ENCODE assay signal across 1 fruit fly cellular context in the genomic region with DNA sequence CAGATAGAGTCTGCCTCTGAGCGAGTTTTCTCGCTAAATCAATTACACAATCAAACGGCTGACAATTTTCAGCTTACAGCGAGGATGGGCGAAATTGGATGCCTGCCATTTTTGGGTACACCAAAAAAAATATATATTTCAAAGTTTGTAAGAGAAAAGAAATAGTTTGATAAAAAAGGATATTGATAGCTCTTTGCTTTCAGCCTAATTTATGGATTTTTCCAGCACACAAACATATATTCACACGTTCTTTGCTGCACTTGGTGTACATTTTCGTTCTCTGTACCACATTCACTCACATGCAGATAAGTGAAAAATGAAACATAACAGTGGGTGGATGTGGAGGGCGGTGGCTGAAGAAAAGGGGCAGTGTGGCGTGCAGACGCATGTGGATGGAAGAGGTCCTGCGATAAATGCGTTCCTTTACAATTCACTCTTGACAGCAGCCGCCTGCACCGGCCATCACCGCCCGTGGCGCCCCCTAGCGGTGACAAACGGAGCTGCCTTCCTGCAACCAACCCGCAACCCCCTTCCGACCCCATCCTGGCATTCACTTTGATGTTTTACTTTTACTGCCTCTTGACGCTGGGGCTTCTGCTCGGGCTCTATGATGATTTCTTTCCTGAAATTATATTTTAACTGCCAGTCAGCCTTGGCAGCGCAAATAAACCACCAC.
TF ChIP-seq lines count a peak whose summit lies in the region.

No protein-coding gene starts in this region.

TF ChIP-seq in whole organism, embryonic, 481 proteins besides CTCF, POLR2A, EP300 and RAD21 (continued from another document):
- no peak for TF ChIP-seq wdn (GFP tag; IDR thresholded peaks at IDR 0.05; lab: Robert Waterston, UW)
- TF ChIP-seq Med (GFP tag; lab: Kevin White, UChicago), result peak; percentile 26
- no peak for TF ChIP-seq Hr39 (optimal IDR thresholded peaks at IDR 0.05; lab: Kevin White, UChicago)
- TF ChIP-seq GATAe (GFP tag; conservative IDR thresholded peaks at IDR 0.05; lab: Robert Waterston, UW), result no peak
- TF ChIP-seq Fer3 (tag; optimal IDR thresholded peaks at IDR 0.05; lab: Kevin White, UChicago), result no peak
- no peak for TF ChIP-seq pan (optimal IDR thresholded peaks at IDR 0.05; lab: Kevin White, UChicago)
- TF ChIP-seq pan (GFP tag; optimal IDR thresholded peaks at IDR 0.05 in 1 of 2, IDR thresholded peaks at IDR 0.05 in 1 of 2), result peak in 1 of 2 experiments; percentile 19
- TF ChIP-seq MTF-1 (GFP tag; optimal IDR thresholded peaks at IDR 0.05; lab: Kevin White, UChicago; ENCODE audit: borderline replicate concordance), result no peak
- no peak for TF ChIP-seq inv (GFP tag; IDR thresholded peaks at IDR 0.05; lab: Robert Waterston, UW; ENCODE audit: partially characterized antibody)
- peak; percentile 45; the same call in 2 of the 3 replicates for TF ChIP-seq row (GFP tag; IDR thresholded peaks at IDR 0.05; lab: Robert Waterston, UW)
- no peak for TF ChIP-seq zen (tag; optimal IDR thresholded peaks at IDR 0.05; lab: Kevin White, UChicago)
- TF ChIP-seq tup (GFP tag; optimal IDR thresholded peaks at IDR 0.05; lab: Kevin White, UChicago), result no peak
- no peak for TF ChIP-seq scrt (GFP tag; optimal IDR thresholded peaks at IDR 0.05; lab: Kevin White, UChicago)
- 0 out of 3 replicates have a peak, but pooled peaks have one; percentile 14 for TF ChIP-seq Optix (GFP tag; IDR thresholded peaks at IDR 0.05; lab: Robert Waterston, UW)
- TF ChIP-seq CG3995 (GFP tag; optimal IDR thresholded peaks at IDR 0.05; lab: Kevin White, UChicago), result no peak
- TF ChIP-seq CG1647 (GFP tag; optimal IDR thresholded peaks at IDR 0.05; lab: Kevin White, UChicago), result no peak
- TF ChIP-seq zfh1 (GFP tag; IDR thresholded peaks at IDR 0.05; lab: Robert Waterston, UW), result peak; percentile 55; the same call in 1 of the 3 replicates
- TF ChIP-seq CG7987 (GFP tag; optimal IDR thresholded peaks at IDR 0.05; lab: Kevin White, UChicago), result no peak
- TF ChIP-seq Dfd (GFP tag; optimal IDR thresholded peaks at IDR 0.05; lab: Kevin White, UChicago), result no peak
- TF ChIP-seq ind (GFP tag; optimal IDR thresholded peaks at IDR 0.05; lab: Kevin White, UChicago), result no peak
- TF ChIP-seq Ets65A (GFP tag; lab: Kevin White, UChicago), result peak; percentile 51
- no peak for TF ChIP-seq CG7271 (tag; optimal IDR thresholded peaks at IDR 0.05; lab: Kevin White, UChicago)
- TF ChIP-seq CG15479 (GFP tag; optimal IDR thresholded peaks at IDR 0.05; lab: Kevin White, UChicago), result no peak
- no peak for TF ChIP-seq CG7839 (tag; optimal IDR thresholded peaks at IDR 0.05; lab: Kevin White, UChicago)
- no peak for TF ChIP-seq CG17328 (GFP tag; IDR thresholded peaks at IDR 0.05; lab: Robert Waterston, UW)
- no peak for TF ChIP-seq CG15073 (GFP tag; optimal IDR thresholded peaks at IDR 0.05; lab: Kevin White, UChicago)
- TF ChIP-seq CG8478 (optimal IDR thresholded peaks at IDR 0.05; lab: Kevin White, UChicago), result no peak
- peak; percentile 46; the same call in 1 of the 2 replicates for TF ChIP-seq Xrp1 (GFP tag; IDR thresholded peaks at IDR 0.05; lab: Robert Waterston, UW)
- TF ChIP-seq CG14014 (GFP tag; IDR thresholded peaks at IDR 0.05; lab: Robert Waterston, UW), result 0 out of 2 replicates have a peak, but pooled peaks have one; percentile 6
- peak; percentile 29; the same call in 1 of the 2 replicates for TF ChIP-seq CG6689 (GFP tag; IDR thresholded peaks at IDR 0.05; lab: Robert Waterston, UW)
- TF ChIP-seq prd (optimal IDR thresholded peaks at IDR 0.05; lab: Kevin White, UChicago), result no peak
- peak; percentile 34; the same call in 1 of the 3 replicates for TF ChIP-seq prd (GFP tag; IDR thresholded peaks at IDR 0.05; lab: Robert Waterston, UW)
- TF ChIP-seq CG31441 (GFP tag; IDR thresholded peaks at IDR 0.05; lab: Robert Waterston, UW), result 0 out of 2 replicates have a peak, but pooled peaks have one; percentile 15
- TF ChIP-seq CG33557 (GFP tag; optimal IDR thresholded peaks at IDR 0.05; lab: Kevin White, UChicago), result no peak
- no peak for TF ChIP-seq shn (GFP tag; optimal IDR thresholded peaks at IDR 0.05; lab: Kevin White, UChicago)
- no peak for TF ChIP-seq Deaf1 (tag; optimal IDR thresholded peaks at IDR 0.05; lab: Kevin White, UChicago)
- no peak for TF ChIP-seq NC2β (GFP tag; optimal IDR thresholded peaks at IDR 0.05; lab: Kevin White, UChicago)
- no peak for TF ChIP-seq en (GFP tag; optimal IDR thresholded peaks at IDR 0.05; lab: Kevin White, UChicago)
- no peak for TF ChIP-seq CG11093 (GFP tag; IDR thresholded peaks at IDR 0.05; lab: Robert Waterston, UW)
- TF ChIP-seq Nf-YB (GFP tag; optimal IDR thresholded peaks at IDR 0.05; lab: Kevin White, UChicago), result no peak
- TF ChIP-seq CG8944 (GFP tag; optimal IDR thresholded peaks at IDR 0.05; lab: Kevin White, UChicago), result no peak
- TF ChIP-seq otp (GFP tag; IDR thresholded peaks at IDR 0.05; lab: Robert Waterston, UW), result no peak
- TF ChIP-seq crc (GFP tag; optimal IDR thresholded peaks at IDR 0.05; lab: Kevin White, UChicago), result no peak
- no peak for TF ChIP-seq danr (GFP tag; IDR thresholded peaks at IDR 0.05; lab: Robert Waterston, UW)
- TF ChIP-seq CG12942 (GFP tag; optimal IDR thresholded peaks at IDR 0.05; lab: Kevin White, UChicago), result no peak
- TF ChIP-seq mld (GFP tag; IDR thresholded peaks at IDR 0.05; lab: Robert Waterston, UW; ENCODE audit: partially characterized antibody), result no peak
- TF ChIP-seq Dip3 (GFP tag; optimal IDR thresholded peaks at IDR 0.05; lab: Kevin White, UChicago), result no peak
- TF ChIP-seq Antp (GFP tag; optimal IDR thresholded peaks at IDR 0.05; lab: Kevin White, UChicago), result no peak
- TF ChIP-seq CG34224 (GFP tag; IDR thresholded peaks at IDR 0.05; lab: Robert Waterston, UW; ENCODE audit: partially characterized antibody), result no peak
- peak; percentile 6 for TF ChIP-seq Blimp-1 (GFP tag; optimal IDR thresholded peaks at IDR 0.05; lab: Kevin White, UChicago)
- peak; percentile 30; the same call in 1 of the 2 replicates for TF ChIP-seq sisA (GFP tag; IDR thresholded peaks at IDR 0.05; lab: Robert Waterston, UW)
- TF ChIP-seq CG4360 (GFP tag; IDR thresholded peaks at IDR 0.05; lab: Robert Waterston, UW), result no peak
- no peak for TF ChIP-seq CG3281 (GFP tag; optimal IDR thresholded peaks at IDR 0.05; lab: Kevin White, UChicago)
- no peak for TF ChIP-seq CG5180 (GFP tag; optimal IDR thresholded peaks at IDR 0.05; lab: Kevin White, UChicago)
- TF ChIP-seq CG10462 (GFP tag; optimal IDR thresholded peaks at IDR 0.05; lab: Kevin White, UChicago), result no peak
- TF ChIP-seq CG31365 (tag; optimal IDR thresholded peaks at IDR 0.05; lab: Kevin White, UChicago), result no peak
- peak; percentile 23; the same call in 1 of the 3 replicates for TF ChIP-seq tgo (GFP tag; IDR thresholded peaks at IDR 0.05; lab: Robert Waterston, UW)
- 0 out of 3 replicates have a peak, but pooled peaks have one; percentile 49 for TF ChIP-seq CG3726 (GFP tag; IDR thresholded peaks at IDR 0.05; lab: Robert Waterston, UW)
- TF ChIP-seq Opbp (GFP tag; IDR thresholded peaks at IDR 0.05; lab: Robert Waterston, UW; ENCODE audit: partially characterized antibody), result no peak
- TF ChIP-seq CG9817 (tag; optimal IDR thresholded peaks at IDR 0.05; lab: Kevin White, UChicago), result no peak
- TF ChIP-seq kah (GFP tag; optimal IDR thresholded peaks at IDR 0.05; lab: Kevin White, UChicago), result no peak
- no peak for TF ChIP-seq Poxn (GFP tag; IDR thresholded peaks at IDR 0.05; lab: Robert Waterston, UW)
- TF ChIP-seq caup (GFP tag; optimal IDR thresholded peaks at IDR 0.05; lab: Kevin White, UChicago; ENCODE audit: severe bottlenecking), result no peak
- TF ChIP-seq CG18599 (GFP tag; optimal IDR thresholded peaks at IDR 0.05; lab: Kevin White, UChicago), result no peak
- no peak for TF ChIP-seq CG4424 (GFP tag; optimal IDR thresholded peaks at IDR 0.05; lab: Kevin White, UChicago)
- no peak for TF ChIP-seq CG6654 (GFP tag; optimal IDR thresholded peaks at IDR 0.05; lab: Kevin White, UChicago)
- no peak for TF ChIP-seq gce (GFP tag; IDR thresholded peaks at IDR 0.05; lab: Robert Waterston, UW)
- TF ChIP-seq nerfin-1 (tag; optimal IDR thresholded peaks at IDR 0.05; lab: Kevin White, UChicago), result no peak
- TF ChIP-seq ap (GFP tag; IDR thresholded peaks at IDR 0.05; lab: Robert Waterston, UW), result no peak
- TF ChIP-seq E2f1 (GFP tag; IDR thresholded peaks at IDR 0.05; lab: Robert Waterston, UW), result no peak
- TF ChIP-seq btn (GFP tag; optimal IDR thresholded peaks at IDR 0.05; lab: Kevin White, UChicago), result no peak
- no peak for TF ChIP-seq CG6854 (GFP tag; optimal IDR thresholded peaks at IDR 0.05; lab: Kevin White, UChicago)
- peak; percentile 14 for TF ChIP-seq Sox102F (GFP tag; optimal IDR thresholded peaks at IDR 0.05; lab: Kevin White, UChicago)
- no peak for TF ChIP-seq CG31224 (GFP tag; IDR thresholded peaks at IDR 0.05; lab: Robert Waterston, UW)
- no peak for TF ChIP-seq CG13287 (GFP tag; IDR thresholded peaks at IDR 0.05; lab: Robert Waterston, UW; ENCODE audit: partially characterized antibody)
- no peak for TF ChIP-seq Bgb (GFP tag; IDR thresholded peaks at IDR 0.05; lab: Robert Waterston, UW; ENCODE audit: partially characterized antibody)
- no peak for TF ChIP-seq CG7963 (GFP tag; IDR thresholded peaks at IDR 0.05; lab: Robert Waterston, UW; ENCODE audit: partially characterized antibody)
- no peak for TF ChIP-seq Gsc (GFP tag; IDR thresholded peaks at IDR 0.05; lab: Robert Waterston, UW)
- TF ChIP-seq rib (GFP tag; IDR thresholded peaks at IDR 0.05; lab: Robert Waterston, UW), result no peak
- TF ChIP-seq fd102C (GFP tag; optimal IDR thresholded peaks at IDR 0.05; lab: Kevin White, UChicago), result no peak
- TF ChIP-seq nmo (GFP tag; optimal IDR thresholded peaks at IDR 0.05; lab: Kevin White, UChicago), result peak; percentile 8
- TF ChIP-seq Mad (GFP tag; optimal IDR thresholded peaks at IDR 0.05; lab: Kevin White, UChicago), result no peak
- no peak for TF ChIP-seq Mes4 (GFP tag; optimal IDR thresholded peaks at IDR 0.05; lab: Kevin White, UChicago)
- 0 out of 4 replicates have a peak, but pooled peaks have one; percentile 8 for TF ChIP-seq Gug (GFP tag; IDR thresholded peaks at IDR 0.05; lab: Robert Waterston, UW)
- TF ChIP-seq phol (tag; optimal IDR thresholded peaks at IDR 0.05; lab: Kevin White, UChicago), result no peak
- no peak for TF ChIP-seq CG30020 (tag; optimal IDR thresholded peaks at IDR 0.05; lab: Kevin White, UChicago)
- no peak for TF ChIP-seq CG2120 (GFP tag; optimal IDR thresholded peaks at IDR 0.05; lab: Kevin White, UChicago)
- no peak for TF ChIP-seq zen2 (GFP tag; IDR thresholded peaks at IDR 0.05; lab: Robert Waterston, UW; ENCODE audit: partially characterized antibody)
- TF ChIP-seq CG6791 (GFP tag; IDR thresholded peaks at IDR 0.05; lab: Robert Waterston, UW; ENCODE audit: partially characterized antibody), result no peak
- peak; percentile 12; the same call in 1 of the 2 replicates for TF ChIP-seq CG4730 (GFP tag; IDR thresholded peaks at IDR 0.05; lab: Robert Waterston, UW)
- no peak for TF ChIP-seq Doc3 (GFP tag; IDR thresholded peaks at IDR 0.05; lab: Robert Waterston, UW; ENCODE audit: partially characterized antibody)
- no peak for TF ChIP-seq CG15696 (tag; optimal IDR thresholded peaks at IDR 0.05; lab: Kevin White, UChicago)
- TF ChIP-seq CG2199 (GFP tag; IDR thresholded peaks at IDR 0.05; lab: Robert Waterston, UW), result 0 out of 3 replicates have a peak, but pooled peaks have one; percentile 63
- no peak for TF ChIP-seq Lpt (GFP tag; optimal IDR thresholded peaks at IDR 0.05; lab: Kevin White, UChicago)
- no peak for TF ChIP-seq fd64A (GFP tag; optimal IDR thresholded peaks at IDR 0.05; lab: Kevin White, UChicago)
- TF ChIP-seq CG8765 (GFP tag; IDR thresholded peaks at IDR 0.05; lab: Robert Waterston, UW), result no peak
- no peak for TF ChIP-seq stwl (tag; optimal IDR thresholded peaks at IDR 0.05; lab: Kevin White, UChicago)
- no peak for TF ChIP-seq sim (GFP tag; IDR thresholded peaks at IDR 0.05; lab: Robert Waterston, UW)
- TF ChIP-seq schlank (tag; optimal IDR thresholded peaks at IDR 0.05; lab: Kevin White, UChicago), result no peak
- TF ChIP-seq Abd-B (GFP tag; optimal IDR thresholded peaks at IDR 0.05; lab: Kevin White, UChicago), result no peak
- TF ChIP-seq fd96Cb (tag; optimal IDR thresholded peaks at IDR 0.05; lab: Kevin White, UChicago), result no peak
- no peak for TF ChIP-seq CG12659 (GFP tag; optimal IDR thresholded peaks at IDR 0.05; lab: Kevin White, UChicago)
- no peak for TF ChIP-seq pfk (GFP tag; optimal IDR thresholded peaks at IDR 0.05; lab: Kevin White, UChicago)
- TF ChIP-seq CG1832 (GFP tag; optimal IDR thresholded peaks at IDR 0.05; lab: Kevin White, UChicago), result no peak
- TF ChIP-seq Ada2b (GFP tag; IDR thresholded peaks at IDR 0.05; lab: Robert Waterston, UW), result 0 out of 2 replicates have a peak, but pooled peaks have one; percentile 17
- no peak for TF ChIP-seq CG12299 (tag; optimal IDR thresholded peaks at IDR 0.05; lab: Kevin White, UChicago)
- peak in 1 of 2 experiments; percentile 24 for TF ChIP-seq bsh (GFP tag; optimal IDR thresholded peaks at IDR 0.05; lab: Kevin White, UChicago)
- no peak for TF ChIP-seq CG13894 (tag; optimal IDR thresholded peaks at IDR 0.05; lab: Kevin White, UChicago)
- no peak for TF ChIP-seq bbx (GFP tag; IDR thresholded peaks at IDR 0.05; lab: Robert Waterston, UW; ENCODE audit: partially characterized antibody)
- no peak for TF ChIP-seq CG10431 (GFP tag; optimal IDR thresholded peaks at IDR 0.05; lab: Kevin White, UChicago)
- no peak for TF ChIP-seq sima (GFP tag; optimal IDR thresholded peaks at IDR 0.05; lab: Kevin White, UChicago)
- no peak for TF ChIP-seq CG8359 (GFP tag; optimal IDR thresholded peaks at IDR 0.05; lab: Kevin White, UChicago; ENCODE audit: borderline replicate concordance)
- TF ChIP-seq Dbx (GFP tag; IDR thresholded peaks at IDR 0.05; lab: Robert Waterston, UW), result 0 out of 3 replicates have a peak, but pooled peaks have one; percentile 35
- no peak for TF ChIP-seq BtbVII (GFP tag; optimal IDR thresholded peaks at IDR 0.05; lab: Kevin White, UChicago)
- TF ChIP-seq CG14050 (GFP tag; IDR thresholded peaks at IDR 0.05; lab: Robert Waterston, UW), result no peak
- TF ChIP-seq Pdp1 (GFP tag; optimal IDR thresholded peaks at IDR 0.05; lab: Kevin White, UChicago), result no peak
